Worm (Caenorhabditis elegans): ENCODE data around the gene Y66D12A.1.

DNA sequence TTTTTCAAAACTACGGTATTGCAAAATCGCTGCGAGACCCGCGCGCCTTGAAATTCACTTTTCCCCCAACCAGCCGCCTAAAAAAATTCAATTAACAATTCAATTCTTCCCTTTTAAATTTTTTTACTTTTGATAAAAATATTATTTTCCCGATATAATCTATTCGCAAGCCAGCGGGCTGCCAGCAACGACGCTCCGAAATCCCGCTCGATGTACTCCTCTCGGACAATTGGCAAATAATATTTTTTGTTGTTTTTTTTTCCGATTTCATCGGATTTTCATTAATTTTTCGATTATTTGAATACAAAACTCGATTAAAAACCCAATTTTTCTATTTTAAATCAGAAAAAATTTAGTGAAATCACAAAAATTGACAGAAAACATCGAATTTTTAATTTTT is 7.8 kb downstream of the Y66D12A.1 start:
- TF ChIP-seq zip-5 (tag; optimal IDR thresholded peaks at IDR 0.05): no peak
- TF ChIP-seq pha-2 (tag; optimal IDR thresholded peaks at IDR 0.05): no peak
- no peak for TF ChIP-seq sox-4 (tag; optimal IDR thresholded peaks at IDR 0.05)
- TF ChIP-seq pros-1 (tag; optimal IDR thresholded peaks at IDR 0.05): no peak
